Worm (Caenorhabditis elegans): ENCODE results near the gene F15A4.5.

F15A4.5 gene

ce11 chrII:12467047-12467446 lies 4.0 kb downstream of the F15A4.5 start, which contains the start of gene srg-16:
Gene srg-16, plus strand, starts transcription at chrII:12467133.
- TF ChIP-seq bed-2 (GFP tag; IDR thresholded peaks at IDR 0.05) (no peak), snpc-3.4 (tag; optimal IDR thresholded peaks at IDR 0.05) (no peak), madf-8 (GFP tag; conservative IDR thresholded peaks at IDR 0.05) (no peak), snpc-1.1 (tag; optimal IDR thresholded peaks at IDR 0.05; ENCODE audit: insufficient read depth) (no peak), F49E8.2 (tag; optimal IDR thresholded peaks at IDR 0.05; ENCODE audit: insufficient read depth) (no peak), dpl-1 (GFP tag; optimal IDR thresholded peaks at IDR 0.05) (no peak), hlh-12 (tag; optimal IDR thresholded peaks at IDR 0.05) (no peak), Y95B8A.8 (GFP tag; IDR thresholded peaks at IDR 0.05) (no peak), F37B4.10 (GFP tag; IDR thresholded peaks at IDR 0.05) (no peak), F22D6.2 (tag; optimal IDR thresholded peaks at IDR 0.05) (no peak), athp-1 (tag; optimal IDR thresholded peaks at IDR 0.05) (no peak), ztf-18 (tag; optimal IDR thresholded peaks at IDR 0.05) (no peak), attf-5 (GFP tag; optimal IDR thresholded peaks at IDR 0.05) (no peak), ztf-28 (GFP tag; IDR thresholded peaks at IDR 0.05) (no peak), lsl-1 (GFP tag; optimal IDR thresholded peaks at IDR 0.05) (no peak), unc-62 (GFP tag; optimal IDR thresholded peaks at IDR 0.05) (no peak), sdz-38 (tag; optimal IDR thresholded peaks at IDR 0.05) (no peak), egl-44 (GFP tag; IDR thresholded peaks at IDR 0.05) (no peak)

- TF ChIP-seq madf-8 (GFP tag; conservative IDR thresholded peaks at IDR 0.05) (no peak), madf-3 (GFP tag; IDR thresholded peaks at IDR 0.05) (no peak), lin-35 (GFP tag; optimal IDR thresholded peaks at IDR 0.05) (no peak), ekl-4 (GFP tag; IDR thresholded peaks at IDR 0.05) (no peak), hlh-12 (tag; optimal IDR thresholded peaks at IDR 0.05) (no peak), ztf-26 (tag; optimal IDR thresholded peaks at IDR 0.05) (no peak), somi-1 (GFP tag; optimal IDR thresholded peaks at IDR 0.05) (no peak), efl-1 (GFP tag; optimal IDR thresholded peaks at IDR 0.05) (no peak), F10E7.11 (tag; optimal IDR thresholded peaks at IDR 0.05) (no peak), B0019.2 (GFP tag; conservative IDR thresholded peaks at IDR 0.05) (no peak)
Measured at ce11 chrII:12465557-12465956, 5.5 kb downstream of the F15A4.5 start, which contains the start of gene sre-37. Gene sre-37, plus strand, starts transcription at chrII:12465857.

ce11 chrII:12462244-12462643 lies 8.8 kb downstream of the F15A4.5 start, which contains the start of gene F15A4.2:
Gene F15A4.2, plus strand, starts transcription at chrII:12462544.
- TF ChIP-seq ekl-4 (GFP tag; IDR thresholded peaks at IDR 0.05) (no peak), snpc-1.3 (tag; optimal IDR thresholded peaks at IDR 0.05; ENCODE audit: insufficient read depth) (no peak), ama-1 (optimal IDR thresholded peaks at IDR 0.05) (no peak), ama-1 (GFP tag; optimal IDR thresholded peaks at IDR 0.05) (no peak), snpc-1.1 (tag; optimal IDR thresholded peaks at IDR 0.05; ENCODE audit: insufficient read depth) (no peak), mel-28 (tag; optimal IDR thresholded peaks at IDR 0.05; ENCODE audit: borderline replicate concordance) (no peak), mes-4 (tag; optimal IDR thresholded peaks at IDR 0.05) (no peak), egrh-3 (GFP tag; IDR thresholded peaks at IDR 0.05) (no peak), lin-35 (GFP tag; optimal IDR thresholded peaks at IDR 0.05) (no peak), nfya-1 (tag; optimal IDR thresholded peaks at IDR 0.05; ENCODE audit: borderline replicate concordance, insufficient read depth) (no peak), ceh-100 (GFP tag; IDR thresholded peaks at IDR 0.05) (no peak), sdz-38 (tag; optimal IDR thresholded peaks at IDR 0.05) (no peak), Y67H2A.10 (GFP tag; conservative IDR thresholded peaks at IDR 0.05) (no peak), snpc-4 (GFP tag; optimal IDR thresholded peaks at IDR 0.05) (no peak), snpc-4 (tag; optimal IDR thresholded peaks at IDR 0.05) (no peak)

Data from whole organism, young adult.